Worm (Caenorhabditis elegans) whole organism, L4/young adult: ENCODE measurements around the gene cest-2.1.

ENCODE experiments used
- W03F9.2 ChIP-seq: fragments of 150-350 bp; optimal IDR thresholded peaks from 2 replicates; lab custom pipeline; 2014; ENCODE audit warnings: missing biosample characterization, missing genetic modification characterization
- dao-5 ChIP-seq: sonication (generic microtip); optimal IDR thresholded peaks from 2 replicates; lab custom pipeline; 2016; ENCODE audit warnings: missing genotype, missing genetic modification characterization, moderate library complexity, missing compliant biosample characterization
- him-1 ChIP-seq: sonication (generic microtip); optimal IDR thresholded peaks from 2 replicates; lab custom pipeline; 2016; ENCODE audit warnings: missing genotype, missing genetic modification reagents, missing genetic modification characterization, missing compliant biosample characterization

ce11 chrV:14177657-14178129 lies 6.4 kb upstream of the cest-2.1 start, which contains the start of gene ceh-74:
- TF ChIP-seq him-1 (no peak), W03F9.2 (no peak), dao-5 (tag; lab: Kevin White, UChicago) (no peak)
